Worm (Caenorhabditis elegans): ENCODE measurements around the gene F23H12.3.

Gene F23H12.3

DNA sequence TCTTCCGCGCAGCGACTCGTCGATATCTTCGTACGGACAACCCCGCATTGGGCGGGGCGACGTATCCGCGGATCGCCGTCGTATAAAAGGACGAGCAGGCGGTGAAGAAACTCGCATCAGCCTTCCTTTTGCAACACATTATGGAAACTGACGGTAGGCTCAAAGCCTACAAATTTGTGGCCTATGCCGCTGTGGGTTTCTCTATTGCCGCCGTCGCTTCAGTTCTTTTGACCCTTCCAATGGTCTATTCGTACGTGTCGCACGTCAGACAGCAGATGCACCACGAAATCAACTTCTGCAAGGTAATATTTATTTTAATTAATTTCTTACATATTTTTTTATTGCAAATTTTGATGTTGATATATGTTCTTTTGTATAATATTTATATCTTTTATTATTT lies 7.9 kb downstream of the F23H12.3 start:
- TF ChIP-seq aly-1 (tag; optimal IDR thresholded peaks at IDR 0.05), result no peak
- peak; percentile 8 for TF ChIP-seq ama-1 (optimal IDR thresholded peaks at IDR 0.05)

- TF ChIP-seq B0310.2 (tag; optimal IDR thresholded peaks at IDR 0.05) (peak; percentile 19), ets-7 (tag; optimal IDR thresholded peaks at IDR 0.05) (no peak), pes-1 (GFP tag; IDR thresholded peaks at IDR 0.05) (peak; percentile 21; the same call in 1 of the 2 replicates), ceh-36 (tag; optimal IDR thresholded peaks at IDR 0.05) (no peak), tra-4 (tag; optimal IDR thresholded peaks at IDR 0.05) (no peak), flt-1 (GFP tag; IDR thresholded peaks at IDR 0.05) (no peak), hmg-4 (GFP tag; optimal IDR thresholded peaks at IDR 0.05) (no peak), aly-1 (tag; optimal IDR thresholded peaks at IDR 0.05) (peak; percentile 10), hmbx-1 (tag; optimal IDR thresholded peaks at IDR 0.05) (no peak), ama-1 (optimal IDR thresholded peaks at IDR 0.05) (no peak), scrt-1 (GFP tag; IDR thresholded peaks at IDR 0.05) (0 out of 2 replicates have a peak, but pooled peaks have one; percentile 5), sea-1 (GFP tag; conservative IDR thresholded peaks at IDR 0.05) (no peak), tbx-37 (GFP tag; conservative IDR thresholded peaks at IDR 0.05) (no peak), tbx-11 (GFP tag; IDR thresholded peaks at IDR 0.05) (no peak; the same call in 1 of the 2 replicates)
Measured at ce11 chrV:12353505-12353904, 8.6 kb downstream of the F23H12.3 start.

DNA sequence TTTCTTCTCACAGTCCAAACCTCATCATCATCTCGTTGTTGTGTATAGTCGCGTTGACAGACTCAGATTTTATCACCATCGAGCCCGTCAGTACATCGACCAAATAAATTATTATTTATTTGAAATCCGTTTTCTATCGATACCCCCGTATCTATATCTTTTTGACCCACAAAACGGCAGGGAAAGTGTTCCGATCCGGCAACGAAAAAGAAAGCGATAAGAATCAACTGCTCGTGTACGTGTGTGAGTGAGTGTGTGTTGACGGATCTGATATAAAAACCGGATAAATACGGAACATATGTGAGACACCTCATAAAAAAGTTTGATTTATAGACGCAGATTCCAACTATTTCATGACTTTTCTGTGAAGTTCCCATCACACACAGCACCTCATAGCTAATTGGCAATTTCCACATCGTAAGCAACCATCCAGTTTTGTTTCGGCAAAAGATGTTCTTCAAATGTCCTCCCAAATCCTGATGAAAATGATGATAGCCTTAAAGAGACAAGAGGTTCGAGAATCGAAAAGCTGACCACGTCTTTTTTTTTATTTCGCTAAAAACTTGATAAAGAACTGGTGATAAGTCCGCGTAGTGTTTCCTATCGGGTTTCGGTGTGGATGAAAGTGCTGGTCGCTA lies 9.4 kb downstream of the F23H12.3 start:
- TF ChIP-seq ceh-36 (tag; optimal IDR thresholded peaks at IDR 0.05), result no peak
- no peak for TF ChIP-seq hmg-4 (GFP tag; optimal IDR thresholded peaks at IDR 0.05)
- no peak for TF ChIP-seq pes-1 (GFP tag; IDR thresholded peaks at IDR 0.05)
- TF ChIP-seq ceh-13 (GFP tag; optimal IDR thresholded peaks at IDR 0.05), result no peak
- no peak for TF ChIP-seq ama-1 (optimal IDR thresholded peaks at IDR 0.05)

DNA sequence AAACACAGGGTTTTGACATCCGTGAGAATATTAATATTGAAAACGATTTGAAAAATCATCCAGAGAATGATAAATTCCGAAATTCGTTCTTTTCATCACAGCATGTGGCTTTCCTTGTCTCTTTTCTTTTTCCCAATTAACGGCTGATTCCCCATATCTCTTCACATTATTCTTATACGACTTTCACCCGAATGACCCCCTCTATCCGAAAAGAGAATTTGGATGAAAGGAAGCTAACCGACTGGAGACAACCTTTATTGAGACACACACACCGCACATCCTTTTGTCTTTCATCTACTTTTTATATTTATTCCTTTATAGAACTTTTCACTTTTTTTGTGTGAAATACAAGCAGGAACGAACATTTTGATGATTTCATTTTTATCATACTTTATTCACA lies 12.7 kb downstream of the F23H12.3 start:
- TF ChIP-seq ceh-36 (tag; optimal IDR thresholded peaks at IDR 0.05) (no peak), B0310.2 (tag; optimal IDR thresholded peaks at IDR 0.05) (no peak), ceh-13 (GFP tag; optimal IDR thresholded peaks at IDR 0.05) (no peak), flt-1 (GFP tag; IDR thresholded peaks at IDR 0.05) (no peak), aly-1 (tag; optimal IDR thresholded peaks at IDR 0.05) (no peak)

- no peak for TF ChIP-seq ets-7 (tag; optimal IDR thresholded peaks at IDR 0.05)
- TF ChIP-seq hnd-1 (tag; optimal IDR thresholded peaks at IDR 0.05), result no peak
- no peak for TF ChIP-seq tra-4 (tag; optimal IDR thresholded peaks at IDR 0.05)
- no peak for TF ChIP-seq tbx-37 (GFP tag; conservative IDR thresholded peaks at IDR 0.05)
- no peak for TF ChIP-seq F13C5.2 (tag; optimal IDR thresholded peaks at IDR 0.05)
- TF ChIP-seq scrt-1 (GFP tag; IDR thresholded peaks at IDR 0.05), result no peak
- TF ChIP-seq B0310.2 (tag; optimal IDR thresholded peaks at IDR 0.05), result no peak
- no peak for TF ChIP-seq hmbx-1 (tag; optimal IDR thresholded peaks at IDR 0.05)
- TF ChIP-seq hmg-4 (GFP tag; optimal IDR thresholded peaks at IDR 0.05), result no peak
- TF ChIP-seq tbx-11 (GFP tag; IDR thresholded peaks at IDR 0.05), result no peak
- TF ChIP-seq flt-1 (GFP tag; IDR thresholded peaks at IDR 0.05), result no peak
- no peak for TF ChIP-seq ceh-13 (GFP tag; optimal IDR thresholded peaks at IDR 0.05)
- TF ChIP-seq aly-1 (tag; optimal IDR thresholded peaks at IDR 0.05), result no peak
- no peak for TF ChIP-seq ceh-36 (tag; optimal IDR thresholded peaks at IDR 0.05)
- no peak for TF ChIP-seq sea-1 (GFP tag; conservative IDR thresholded peaks at IDR 0.05)
- no peak for TF ChIP-seq ama-1 (optimal IDR thresholded peaks at IDR 0.05)
Measured at ce11 chrV:12358347-12358746, 13.4 kb downstream of the F23H12.3 start, which contains the start of gene F23H12.5. TSS of gene F23H12.5 (plus strand) at chrV:12358647.

DNA sequence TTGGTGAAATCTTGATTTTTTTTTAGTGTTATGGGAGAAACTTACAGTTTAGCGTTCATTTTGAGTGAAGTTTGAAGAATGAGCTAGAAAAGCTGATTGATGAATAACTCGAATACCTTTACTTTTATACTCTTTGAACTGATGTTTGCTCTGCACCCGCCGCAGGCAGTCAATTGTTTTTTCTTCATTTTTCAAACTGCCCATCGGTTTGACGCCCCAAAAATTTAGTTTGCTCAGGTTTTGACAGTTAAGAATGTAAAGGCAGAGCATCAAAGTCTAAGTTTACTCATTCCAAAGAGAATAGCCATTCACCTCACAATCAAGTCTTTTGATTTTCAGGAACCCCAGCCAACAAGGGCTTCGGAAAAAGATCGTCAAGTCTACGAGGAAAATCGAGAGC lies 16.7 kb downstream of the F23H12.3 start, which contains the start of gene fipr-1:
Gene fipr-1, minus strand, starts transcription at position 101 of the 400 bp plus-strand sequence.
- TF ChIP-seq aly-1 (tag; optimal IDR thresholded peaks at IDR 0.05) (no peak), hmbx-1 (tag; optimal IDR thresholded peaks at IDR 0.05) (no peak), tra-4 (tag; optimal IDR thresholded peaks at IDR 0.05) (no peak), hmg-4 (GFP tag; optimal IDR thresholded peaks at IDR 0.05) (no peak), tbx-11 (GFP tag; IDR thresholded peaks at IDR 0.05) (no peak), tbx-37 (GFP tag; conservative IDR thresholded peaks at IDR 0.05) (no peak), F13C5.2 (tag; optimal IDR thresholded peaks at IDR 0.05) (no peak), pes-1 (GFP tag; IDR thresholded peaks at IDR 0.05) (no peak), hnd-1 (tag; optimal IDR thresholded peaks at IDR 0.05) (no peak), scrt-1 (GFP tag; IDR thresholded peaks at IDR 0.05) (no peak), ceh-13 (GFP tag; optimal IDR thresholded peaks at IDR 0.05) (no peak), ets-7 (tag; optimal IDR thresholded peaks at IDR 0.05) (no peak), ama-1 (optimal IDR thresholded peaks at IDR 0.05) (no peak), flt-1 (GFP tag; IDR thresholded peaks at IDR 0.05) (no peak), ceh-36 (tag; optimal IDR thresholded peaks at IDR 0.05) (no peak), sea-1 (GFP tag; conservative IDR thresholded peaks at IDR 0.05) (no peak), B0310.2 (tag; optimal IDR thresholded peaks at IDR 0.05) (no peak)

- TF ChIP-seq scrt-1 (GFP tag; IDR thresholded peaks at IDR 0.05) (no peak), flt-1 (GFP tag; IDR thresholded peaks at IDR 0.05) (no peak), tbx-11 (GFP tag; IDR thresholded peaks at IDR 0.05) (no peak), hmg-4 (GFP tag; optimal IDR thresholded peaks at IDR 0.05) (no peak), F13C5.2 (tag; optimal IDR thresholded peaks at IDR 0.05) (no peak), ceh-13 (GFP tag; optimal IDR thresholded peaks at IDR 0.05) (no peak), pes-1 (GFP tag; IDR thresholded peaks at IDR 0.05) (no peak), ets-7 (tag; optimal IDR thresholded peaks at IDR 0.05) (no peak), tbx-37 (GFP tag; conservative IDR thresholded peaks at IDR 0.05) (no peak), sea-1 (GFP tag; conservative IDR thresholded peaks at IDR 0.05) (no peak), B0310.2 (tag; optimal IDR thresholded peaks at IDR 0.05) (no peak), hmbx-1 (tag; optimal IDR thresholded peaks at IDR 0.05) (no peak), ama-1 (optimal IDR thresholded peaks at IDR 0.05) (no peak), aly-1 (tag; optimal IDR thresholded peaks at IDR 0.05) (no peak), tra-4 (tag; optimal IDR thresholded peaks at IDR 0.05) (no peak), hnd-1 (tag; optimal IDR thresholded peaks at IDR 0.05) (no peak), ceh-36 (tag; optimal IDR thresholded peaks at IDR 0.05) (no peak)
Measured at ce11 chrV:12365104-12365503, 20.2 kb downstream of the F23H12.3 start, which contains the start of gene fipr-2. TSS of gene fipr-2 (plus strand) at chrV:12365348.
